Fruit fly (Drosophila melanogaster): ENCODE data around the gene Spn77Bb.
A peak's percentile ranks its signal among the peaks of the same experiment; 100 is the strongest.

Gene Spn77Bb

DNA sequence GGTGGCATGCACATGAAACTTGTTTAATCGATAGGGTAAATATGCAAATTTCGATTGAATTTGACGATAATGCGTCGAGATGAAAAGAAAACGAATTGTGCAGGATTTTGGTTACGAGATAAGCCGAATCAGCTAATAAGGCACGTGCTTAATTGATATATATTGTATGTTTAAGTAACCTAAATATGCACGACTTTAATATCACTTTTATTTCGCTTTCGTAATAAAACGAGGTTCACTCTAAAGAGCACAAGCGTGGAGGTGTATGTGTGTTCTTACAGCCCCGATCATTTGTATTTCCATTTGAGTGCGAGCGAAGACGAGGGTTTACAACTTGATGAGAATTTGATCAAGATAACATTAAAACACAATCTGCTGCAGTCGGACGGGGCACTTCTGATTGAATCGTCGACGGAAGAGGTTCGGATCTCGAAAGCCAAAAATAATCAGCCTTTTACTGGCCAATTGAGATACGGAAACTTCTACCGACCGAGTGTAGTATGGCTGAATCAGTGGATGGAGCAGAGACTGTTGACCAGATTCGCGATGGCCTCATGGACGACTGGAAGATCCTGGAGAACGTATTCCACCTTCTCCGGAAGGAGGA, 33.1 kb downstream of the Spn77Bb start:
- TF ChIP-seq Hr38 (GFP tag; optimal IDR thresholded peaks at IDR 0.05) (no peak), OdsH (GFP tag; optimal IDR thresholded peaks at IDR 0.05) (no peak), CG10669 (GFP tag; optimal IDR thresholded peaks at IDR 0.05) (no peak), acj6 (GFP tag; optimal IDR thresholded peaks at IDR 0.05) (no peak), CG15336 (GFP tag; IDR thresholded peaks at IDR 0.05) (peak; percentile 48), vri (GFP tag; optimal IDR thresholded peaks at IDR 0.05) (peak; percentile 46), Eip93F (GFP tag; optimal IDR thresholded peaks at IDR 0.05) (peak; percentile 19), salr (GFP tag; optimal IDR thresholded peaks at IDR 0.05) (no peak), CG11762 (GFP tag; optimal IDR thresholded peaks at IDR 0.05; ENCODE audit: insufficient read depth) (peak; percentile 6), svp (GFP tag) (peak; percentile 85), Hr39 (GFP tag; optimal IDR thresholded peaks at IDR 0.05) (no peak), CG31627 (GFP tag; optimal IDR thresholded peaks at IDR 0.05) (peak; percentile 8), Gug (GFP tag; IDR thresholded peaks at IDR 0.05) (no peak), CG6854 (GFP tag; optimal IDR thresholded peaks at IDR 0.05) (no peak), topi (GFP tag; optimal IDR thresholded peaks at IDR 0.05) (no peak), Eip78C (GFP tag) (no peak), CG32006 (GFP tag; optimal IDR thresholded peaks at IDR 0.05) (no peak), CG11902 (GFP tag; optimal IDR thresholded peaks at IDR 0.05) (no peak), CG4318 (GFP tag; optimal IDR thresholded peaks at IDR 0.05) (no peak), CG16779 (tag; optimal IDR thresholded peaks at IDR 0.05) (no peak), fd85E (GFP tag; optimal IDR thresholded peaks at IDR 0.05) (no peak), esn (GFP tag; optimal IDR thresholded peaks at IDR 0.05) (peak; percentile 30)

DNA sequence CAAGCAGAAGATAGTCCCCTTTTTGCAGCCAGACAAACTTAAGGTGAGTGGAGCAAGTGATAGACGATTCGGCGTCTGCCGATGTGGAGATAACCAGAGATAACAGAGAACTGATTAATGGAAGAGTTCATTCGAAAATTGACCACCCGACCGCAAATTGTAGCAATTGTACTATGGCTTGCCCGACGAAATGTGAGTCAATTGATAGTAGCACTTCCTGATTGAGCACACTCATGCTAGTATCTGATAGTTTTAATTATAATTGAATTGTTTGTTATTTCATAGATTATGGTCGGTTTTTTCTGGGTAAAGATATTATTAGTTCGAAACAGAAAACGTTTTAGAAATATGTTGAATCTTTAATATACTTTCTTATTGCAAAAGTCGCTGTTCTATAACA, 33.6 kb downstream of the Spn77Bb start:
- TF ChIP-seq Eip78C (GFP tag) (no peak), CG8319 (GFP tag; optimal IDR thresholded peaks at IDR 0.05) (no peak), lz (GFP tag; optimal IDR thresholded peaks at IDR 0.05) (no peak), dsx (GFP tag; optimal IDR thresholded peaks at IDR 0.05; ENCODE audit: poor library complexity, severe bottlenecking) (no peak), CG34406 (GFP tag; optimal IDR thresholded peaks at IDR 0.05) (no peak), achi (GFP tag; optimal IDR thresholded peaks at IDR 0.05) (no peak), dac (GFP tag; optimal IDR thresholded peaks at IDR 0.05) (no peak), Blimp-1 (GFP tag; optimal IDR thresholded peaks at IDR 0.05) (no peak)

DNA sequence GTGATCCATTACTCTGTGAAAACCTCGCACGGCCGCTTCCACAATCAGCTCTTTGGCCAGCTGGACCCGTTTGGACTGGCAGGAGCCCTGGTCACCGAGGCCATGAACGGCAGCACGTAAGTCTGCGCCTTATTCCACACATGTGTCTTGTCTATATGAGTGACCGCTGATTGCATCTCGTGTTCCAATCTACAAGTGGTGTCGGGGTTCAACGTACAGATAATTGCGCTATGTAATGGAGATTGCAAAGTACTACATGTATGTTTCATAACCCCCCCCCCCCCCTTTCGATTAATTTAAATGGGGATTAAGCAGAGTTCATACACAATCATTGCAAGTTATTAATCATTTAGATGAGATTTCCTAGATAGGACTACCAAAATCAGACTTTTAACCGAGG, 34.1 kb downstream of the Spn77Bb start:
- peak; percentile 98 for TF ChIP-seq svp (GFP tag)
- no peak for TF ChIP-seq CG6854 (GFP tag; optimal IDR thresholded peaks at IDR 0.05)
- TF ChIP-seq CG3032 (tag; optimal IDR thresholded peaks at IDR 0.05): no peak
- no peak for TF ChIP-seq CG6792 (GFP tag; optimal IDR thresholded peaks at IDR 0.05)

DNA sequence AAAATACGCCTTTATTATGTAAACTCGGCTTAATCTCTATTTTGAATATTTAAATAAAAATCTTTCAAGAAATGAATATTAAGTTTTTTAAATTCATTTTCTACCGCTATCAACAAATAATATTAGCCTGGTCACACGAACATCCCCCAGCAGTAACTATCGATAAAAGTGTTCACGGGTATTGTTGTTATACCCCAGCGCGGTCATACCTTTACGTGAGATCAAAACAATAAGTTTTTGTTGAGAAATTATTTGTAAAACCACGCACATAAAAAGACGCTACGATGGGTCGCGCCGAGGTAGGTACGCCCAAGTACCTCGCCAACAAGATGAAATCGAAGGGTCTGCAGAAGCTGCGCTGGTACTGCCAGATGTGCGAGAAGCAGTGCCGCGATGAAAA, 35.9 kb downstream of the Spn77Bb start, which contains the start of gene kin17:
Gene kin17 (plus strand): TSS at position 195 of the 400 bp plus-strand sequence.
- no peak for TF ChIP-seq CG10631 (GFP tag; optimal IDR thresholded peaks at IDR 0.05)
- TF ChIP-seq Ets96B (tag; optimal IDR thresholded peaks at IDR 0.05): no peak
- no peak for TF ChIP-seq fkh (GFP tag; optimal IDR thresholded peaks at IDR 0.05)
- TF ChIP-seq Eip78C (GFP tag): no peak
- TF ChIP-seq CG7368 (GFP tag; optimal IDR thresholded peaks at IDR 0.05): no peak
- TF ChIP-seq CG8119 (GFP tag; IDR thresholded peaks at IDR 0.05): no peak
- TF ChIP-seq cyc (GFP tag; optimal IDR thresholded peaks at IDR 0.05): no peak
- no peak for TF ChIP-seq Sox102F (GFP tag; optimal IDR thresholded peaks at IDR 0.05)
- TF ChIP-seq spab (GFP tag; optimal IDR thresholded peaks at IDR 0.05): no peak
- TF ChIP-seq CG32006 (GFP tag; optimal IDR thresholded peaks at IDR 0.05): no peak
- no peak for TF ChIP-seq CG11902 (GFP tag; optimal IDR thresholded peaks at IDR 0.05)
- TF ChIP-seq CG9139 (GFP tag; optimal IDR thresholded peaks at IDR 0.05): no peak
- TF ChIP-seq Hr39 (GFP tag; optimal IDR thresholded peaks at IDR 0.05): no peak
- no peak for TF ChIP-seq pdm3 (GFP tag; optimal IDR thresholded peaks at IDR 0.05)
- no peak for TF ChIP-seq Sox15 (GFP tag; optimal IDR thresholded peaks at IDR 0.05)
- no peak for TF ChIP-seq CG8632 (GFP tag; optimal IDR thresholded peaks at IDR 0.05)
